Fruit fly (Drosophila melanogaster) whole organism, pupa: Measurements from ENCODE around the gene Hnf4.

Experiments
- CG10348 ChIP-seq: fragments of 200-800 bp; sonication (Bioruptor generic); IDR thresholded peaks from 2 replicates; pipeline ENCODE4 v1.3.6; 2022; ENCODE audit warnings: missing biosample characterization, missing genetic modification characterization
- CG12605 ChIP-seq: fragments of 200-800 bp; sonication (Bioruptor generic); IDR thresholded peaks from 2 replicates; pipeline ENCODE4 v1.3.6; 2022; ENCODE audit warnings: missing biosample characterization, missing genetic modification characterization
- CG13204 ChIP-seq: fragments of 200-800 bp; sonication (Bioruptor generic); optimal IDR thresholded peaks from 2 replicates; lab custom pipeline; 2018; ENCODE audit warnings: missing biosample characterization, mild to moderate bottlenecking, missing genetic modification characterization, moderate library complexity
- CG14655 ChIP-seq: fragments of 200-800 bp; sonication (Bioruptor generic); optimal IDR thresholded peaks from 3 replicates; lab custom pipeline; 2017; ENCODE audit warnings: mild to moderate bottlenecking, missing biosample characterization, missing genetic modification reagents, missing genetic modification characterization
- CG15710 ChIP-seq: fragments of 200-800 bp; sonication (Bioruptor generic); optimal IDR thresholded peaks from 2 replicates; lab custom pipeline; 2018; ENCODE audit warnings: missing biosample characterization, mild to moderate bottlenecking, missing genetic modification characterization, moderate library complexity
- CG17806 ChIP-seq: fragments of 200-800 bp; sonication (Bioruptor generic); optimal IDR thresholded peaks from 2 replicates; lab custom pipeline; 2018; ENCODE audit warnings: missing biosample characterization, mild to moderate bottlenecking, missing genetic modification characterization, moderate library complexity
- CG32121 ChIP-seq: fragments of 200-800 bp; sonication (Bioruptor generic); IDR thresholded peaks from 2 replicates; pipeline ENCODE4 v1.3.6; 2022; ENCODE audit warnings: missing biosample characterization, missing genetic modification characterization
- CG34367 ChIP-seq: fragments of 200-800 bp; sonication (Bioruptor generic); optimal IDR thresholded peaks from 2 replicates; lab custom pipeline; 2018; ENCODE audit warnings: missing biosample characterization, mild to moderate bottlenecking, missing genetic modification characterization
- CG4496 ChIP-seq: fragments of 200-800 bp; sonication (Bioruptor generic); IDR thresholded peaks from 3 replicates; pipeline ENCODE4 v1.3.6; 2022; ENCODE audit warnings: missing biosample characterization, missing genetic modification characterization
- CG8159 ChIP-seq: fragments of 200-800 bp; sonication (Bioruptor generic); optimal IDR thresholded peaks from 3 replicates; lab custom pipeline; 2018; ENCODE audit warnings: missing biosample characterization, mild to moderate bottlenecking, missing genetic modification characterization, moderate library complexity
- CG8301 ChIP-seq: fragments of 200-800 bp; sonication (Bioruptor generic); optimal IDR thresholded peaks from 2 replicates; lab custom pipeline; 2018; ENCODE audit warnings: missing biosample characterization, mild to moderate bottlenecking, missing genetic modification characterization
- CG9948 ChIP-seq: fragments of 200-800 bp; sonication (Bioruptor generic); optimal IDR thresholded peaks from 2 replicates; lab custom pipeline; 2018; ENCODE audit warnings: missing biosample characterization, mild to moderate bottlenecking, missing genetic modification characterization, moderate library complexity
- D1 ChIP-seq: fragments of 200-800 bp; sonication (Bioruptor generic); optimal IDR thresholded peaks from 2 replicates; lab custom pipeline; 2018; ENCODE audit warnings: missing biosample characterization, mild to moderate bottlenecking, missing genetic modification characterization, moderate library complexity
- EcR ChIP-seq: fragments of 200-800 bp; sonication (Bioruptor generic); optimal IDR thresholded peaks from 3 replicates; lab custom pipeline; 2019; ENCODE audit warnings: missing biosample characterization, missing genetic modification characterization, mild to moderate bottlenecking, moderate library complexity, missing genetic modification reagents
- Ets98B ChIP-seq: fragments of 200-800 bp; sonication (Bioruptor generic); IDR thresholded peaks from 2 replicates; pipeline ENCODE4 v1.3.6; 2022; ENCODE audit warnings: missing biosample characterization, missing genetic modification characterization
- Pif1A ChIP-seq: fragments of 200-800 bp; sonication (Bioruptor generic); optimal IDR thresholded peaks from 3 replicates; lab custom pipeline; 2016; ENCODE audit warnings: missing biosample characterization, missing genetic modification characterization
- Pif1B ChIP-seq: fragments of 200-800 bp; sonication (Bioruptor generic); optimal IDR thresholded peaks from 3 replicates; lab custom pipeline; 2016; ENCODE audit warnings: missing biosample characterization, missing genetic modification characterization
- Snoo ChIP-seq: fragments of 200-800 bp; sonication (Bioruptor generic); optimal IDR thresholded peaks from 3 replicates; lab custom pipeline; 2017; ENCODE audit warnings: missing biosample characterization, mild to moderate bottlenecking, missing genetic modification characterization, inconsistent platforms
- fd96Ca ChIP-seq: fragments of 200-800 bp; sonication (Bioruptor generic); IDR thresholded peaks from 3 replicates; pipeline ENCODE4 v1.3.6; 2022; ENCODE audit warnings: missing biosample characterization, missing genetic modification characterization
- gl ChIP-seq: fragments of 200-800 bp; sonication (Bioruptor generic); optimal IDR thresholded peaks from 2 replicates; lab custom pipeline; 2018; ENCODE audit warnings: missing biosample characterization, mild to moderate bottlenecking, missing genetic modification characterization
- rn ChIP-seq: fragments of 200-800 bp; sonication (Bioruptor generic); IDR thresholded peaks from 2 replicates; pipeline ENCODE4 v1.3.6; 2022; ENCODE audit warnings: missing biosample characterization, missing genetic modification characterization

Hnf4 gene

dm6 chr2L:8721028-8721427, 11.6 kb upstream of the Hnf4 start:
- TF ChIP-seq Ets98B (no peak), gl (no peak), EcR (GFP tag; lab: Kevin White, UChicago) (no peak), CG8301 (tag; lab: Kevin White, UChicago) (no peak)

dm6 chr2L:8719757-8720156, 10.3 kb upstream of the Hnf4 start:
- TF ChIP-seq CG14655: no peak
- TF ChIP-seq Pif1A (GFP tag; lab: Kevin White, UChicago): no peak
- TF ChIP-seq D1: no peak
- no peak for TF ChIP-seq CG12605
- TF ChIP-seq CG9948: no peak
- no peak for TF ChIP-seq Pif1B
- no peak for TF ChIP-seq CG17806 (tag; lab: Kevin White, UChicago)
- TF ChIP-seq CG34367: no peak
- no peak for TF ChIP-seq CG10348
- no peak for TF ChIP-seq CG8301 (tag; lab: Kevin White, UChicago)
- TF ChIP-seq CG8159: no peak
- no peak for TF ChIP-seq rn
- TF ChIP-seq Ets98B: no peak
- no peak for TF ChIP-seq CG32121 (GFP tag; lab: Robert Waterston, UW)
- no peak for TF ChIP-seq EcR (GFP tag; lab: Kevin White, UChicago)
- no peak for TF ChIP-seq CG15710 (tag; lab: Kevin White, UChicago)
- no peak for TF ChIP-seq gl

dm6 chr2L:8717618-8718336, 8.4 kb upstream of the Hnf4 start:
- peak; percentile 78 for TF ChIP-seq CG12605
- peak; percentile 37 for TF ChIP-seq gl
- peak; percentile 72 for TF ChIP-seq Pif1A (GFP tag; lab: Kevin White, UChicago)
- peak; percentile 45; the same call in 1 of the 2 replicates for TF ChIP-seq CG10348
- peak; percentile 80; the same call in 2 of the 3 replicates for TF ChIP-seq fd96Ca (GFP tag; lab: Robert Waterston, UW)
- TF ChIP-seq CG8301 (tag; lab: Kevin White, UChicago): peak; percentile 93
- peak; percentile 49 for TF ChIP-seq CG13204 (GFP tag; lab: Kevin White, UChicago)
- peak; percentile 93 for TF ChIP-seq CG9948
- TF ChIP-seq rn: peak; percentile 55; the same call in 1 of the 2 replicates
- TF ChIP-seq Snoo: peak; percentile 84
- TF ChIP-seq D1: peak; percentile 95
- peak; percentile 77; the same call in 2 of the 3 replicates for TF ChIP-seq CG4496 (GFP tag; lab: Robert Waterston, UW)
- peak; percentile 87 for TF ChIP-seq CG17806 (tag; lab: Kevin White, UChicago)
- peak; percentile 93 for TF ChIP-seq CG15710 (tag; lab: Kevin White, UChicago)
- peak; percentile 94 for TF ChIP-seq CG8159
- peak; percentile 78 for TF ChIP-seq Pif1B
- TF ChIP-seq Ets98B: peak; percentile 76
- TF ChIP-seq CG32121 (GFP tag; lab: Robert Waterston, UW): peak; percentile 76
- peak; percentile 84 for TF ChIP-seq EcR (GFP tag; lab: Kevin White, UChicago)
- peak; percentile 95 for TF ChIP-seq CG14655
- peak; percentile 84 for TF ChIP-seq CG34367
- TF ChIP-seq, all 21 proteins: peak for 21

dm6 chr2L:8716383-8716782, 7.0 kb upstream of the Hnf4 start:
- TF ChIP-seq CG4496 (GFP tag; lab: Robert Waterston, UW) (no peak), EcR (GFP tag; lab: Kevin White, UChicago) (peak; percentile 3)

- TF ChIP-seq gl (no peak), CG34367 (no peak), rn (no peak), CG15710 (tag; lab: Kevin White, UChicago) (no peak), CG13204 (GFP tag; lab: Kevin White, UChicago) (no peak), CG17806 (tag; lab: Kevin White, UChicago) (no peak), CG9948 (no peak), Pif1A (GFP tag; lab: Kevin White, UChicago) (no peak), Pif1B (no peak)
Observed at dm6 chr2L:8715454-8715853, 6.0 kb upstream of the Hnf4 start.

- no peak for TF ChIP-seq CG32121 (GFP tag; lab: Robert Waterston, UW)
- TF ChIP-seq CG9948: no peak
- no peak for TF ChIP-seq CG12605
- TF ChIP-seq gl: no peak
- no peak for TF ChIP-seq Snoo
- TF ChIP-seq D1: no peak
- no peak for TF ChIP-seq CG8159
- TF ChIP-seq Ets98B: no peak
- no peak for TF ChIP-seq CG10348
- TF ChIP-seq CG17806 (tag; lab: Kevin White, UChicago): no peak
- no peak for TF ChIP-seq CG34367
- no peak for TF ChIP-seq CG4496 (GFP tag; lab: Robert Waterston, UW)
- no peak for TF ChIP-seq CG8301 (tag; lab: Kevin White, UChicago)
- TF ChIP-seq, all 21 proteins: peak for 0
Observed at dm6 chr2L:8714513-8714912, 5.1 kb upstream of the Hnf4 start.

- TF ChIP-seq Ets98B (peak; percentile 37; the same call in 1 of the 2 replicates), CG8301 (tag; lab: Kevin White, UChicago) (no peak), CG8159 (peak; percentile 0), EcR (GFP tag; lab: Kevin White, UChicago) (peak; percentile 96)
Observed at dm6 chr2L:8709078-8709399, 372 bp downstream of the Hnf4 start.
